Worm (Caenorhabditis elegans) whole organism, early embryonic: ENCODE data around the gene B0281.3.

Experiments
- aly-1 ChIP-seq: sonication (generic microtip); optimal IDR thresholded peaks from 2 replicates; lab custom pipeline; 2016; ENCODE audit warnings: missing genetic modification characterization, missing compliant biosample characterization
- ama-1 ChIP-seq: fragments of 150-350 bp; optimal IDR thresholded peaks from 2 replicates; lab custom pipeline; 2014
- ceh-36 ChIP-seq: sonication (generic microtip); optimal IDR thresholded peaks from 2 replicates; lab custom pipeline; 2016; ENCODE audit warnings: missing genetic modification characterization, inconsistent platforms, missing compliant biosample characterization
- scrt-1 ChIP-seq: fragments of 200-800 bp; sonication (Bioruptor generic); IDR thresholded peaks from 2 replicates; pipeline ENCODE4 v1.3.6; 2022; ENCODE audit warnings: missing genetic modification characterization, missing compliant biosample characterization

DNA sequence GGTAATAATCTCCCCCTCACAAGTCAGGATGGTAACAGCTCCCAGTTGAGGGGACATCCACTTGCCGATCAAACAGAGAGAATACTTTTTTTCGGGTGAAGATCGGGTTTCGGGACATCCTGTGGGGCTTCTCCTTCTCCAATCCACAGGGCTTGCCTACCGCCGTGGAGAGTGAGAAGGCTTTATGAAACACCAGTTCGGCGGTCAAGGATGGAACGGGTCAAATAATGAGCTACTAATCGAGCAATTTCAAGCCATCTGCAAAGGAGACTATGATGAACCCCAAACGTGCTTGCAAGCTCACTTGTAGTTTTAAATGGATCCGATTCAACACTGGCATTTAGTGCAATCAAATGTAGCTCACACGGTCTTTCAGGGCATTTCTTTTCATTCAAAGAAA is 22.1 kb upstream of the B0281.3 start:
- TF ChIP-seq ceh-36 (tag; lab: Kevin White, UChicago) (no peak), aly-1 (no peak), ama-1 (lab: Kevin White, UChicago) (no peak), scrt-1 (GFP tag; lab: Robert Waterston, UW) (no peak)
